Fruit fly (Drosophila melanogaster) whole organism, pupa: ENCODE data around the gene Bacc.

Source experiments
- CG14655 ChIP-seq: fragments of 200-800 bp; sonication (Bioruptor generic); optimal IDR thresholded peaks from 3 replicates; lab custom pipeline; 2017; ENCODE audit warnings: mild to moderate bottlenecking, missing biosample characterization, missing genetic modification reagents, missing genetic modification characterization
- CG34367 ChIP-seq: fragments of 200-800 bp; sonication (Bioruptor generic); optimal IDR thresholded peaks from 2 replicates; lab custom pipeline; 2018; ENCODE audit warnings: missing biosample characterization, mild to moderate bottlenecking, missing genetic modification characterization
- CG8159 ChIP-seq: fragments of 200-800 bp; sonication (Bioruptor generic); optimal IDR thresholded peaks from 3 replicates; lab custom pipeline; 2018; ENCODE audit warnings: missing biosample characterization, mild to moderate bottlenecking, missing genetic modification characterization, moderate library complexity
- CG9948 ChIP-seq: fragments of 200-800 bp; sonication (Bioruptor generic); optimal IDR thresholded peaks from 2 replicates; lab custom pipeline; 2018; ENCODE audit warnings: missing biosample characterization, mild to moderate bottlenecking, missing genetic modification characterization, moderate library complexity
- D1 ChIP-seq: fragments of 200-800 bp; sonication (Bioruptor generic); optimal IDR thresholded peaks from 2 replicates; lab custom pipeline; 2018; ENCODE audit warnings: missing biosample characterization, mild to moderate bottlenecking, missing genetic modification characterization, moderate library complexity
- EcR ChIP-seq: fragments of 200-800 bp; sonication (Bioruptor generic); optimal IDR thresholded peaks from 3 replicates; lab custom pipeline; 2019; ENCODE audit warnings: missing biosample characterization, missing genetic modification characterization, mild to moderate bottlenecking, moderate library complexity, missing genetic modification reagents
- Ets98B ChIP-seq: fragments of 200-800 bp; sonication (Bioruptor generic); IDR thresholded peaks from 2 replicates; pipeline ENCODE4 v1.3.6; 2022; ENCODE audit warnings: missing biosample characterization, missing genetic modification characterization
- fd96Ca ChIP-seq: fragments of 200-800 bp; sonication (Bioruptor generic); IDR thresholded peaks from 3 replicates; pipeline ENCODE4 v1.3.6; 2022; ENCODE audit warnings: missing biosample characterization, missing genetic modification characterization

- no peak for TF ChIP-seq EcR
- TF ChIP-seq Ets98B (GFP tag; lab: Robert Waterston, UW), result no peak
- TF ChIP-seq CG14655 (GFP tag; lab: Kevin White, UChicago), result no peak
- TF ChIP-seq D1 (tag; lab: Kevin White, UChicago), result no peak
- no peak for TF ChIP-seq fd96Ca (GFP tag; lab: Robert Waterston, UW)
- no peak for TF ChIP-seq CG34367 (tag; lab: Kevin White, UChicago)
- no peak for TF ChIP-seq CG8159 (tag; lab: Kevin White, UChicago)
- TF ChIP-seq CG9948 (tag; lab: Kevin White, UChicago), result no peak
Measured at dm6 chr2L:2771676-2772075, 19.4 kb downstream of the Bacc start, which contains the start of gene CG15399.
